Worm (Caenorhabditis elegans) whole organism, L3 larva: ENCODE data around the gene C03B1.9.
A peak's percentile ranks its signal among the peaks of the same experiment; 100 is the strongest.

Source experiments
- R02D3.7 ChIP-seq: fragments of 150-350 bp; optimal IDR thresholded peaks from 2 replicates; lab custom pipeline; 2014; ENCODE audit warnings: missing biosample characterization, missing genetic modification characterization
- aly-2 ChIP-seq: fragments of 150-350 bp; optimal IDR thresholded peaks from 2 replicates; lab custom pipeline; 2014; ENCODE audit warnings: missing biosample characterization, missing genetic modification characterization
- ama-1 ChIP-seq: fragments of 150-350 bp; optimal IDR thresholded peaks from 2 replicates; lab custom pipeline; 2018
- ceh-16 ChIP-seq: sonication (generic microtip); optimal IDR thresholded peaks from 2 replicates; lab custom pipeline; 2017; ENCODE audit warnings: missing biosample characterization, missing genetic modification characterization
- ceh-82 ChIP-seq: fragments of 150-350 bp; optimal IDR thresholded peaks from 2 replicates; lab custom pipeline; 2014; ENCODE audit warnings: missing biosample characterization, missing genetic modification characterization
- ceh-9 ChIP-seq: sonication (generic microtip); optimal IDR thresholded peaks from 2 replicates; lab custom pipeline; 2018; ENCODE audit warnings: missing biosample characterization, missing genetic modification characterization
- egl-5 ChIP-seq: fragments of 150-350 bp; optimal IDR thresholded peaks from 2 replicates; lab custom pipeline; 2017; ENCODE audit warnings: missing biosample characterization, missing genetic modification reagents, missing genetic modification characterization, inconsistent platforms
- elt-3 ChIP-seq, 3 experiments: fragments of 150-350 bp in 1 of 3; sonication (generic microtip) in 2 of 3; optimal IDR thresholded peaks; 2 replicates in 2 of 3; 4 replicates in 1 of 3; lab custom pipeline; 2014 to 2017; ENCODE audit warnings: missing biosample characterization in 3 of 3, missing genetic modification characterization in 3 of 3
- eor-1 ChIP-seq, 2 experiments: fragments of 150-350 bp; optimal IDR thresholded peaks; 2 replicates each; lab custom pipeline; 2014 to 2018; ENCODE audit warnings: missing biosample characterization in 2 of 2, missing genetic modification characterization in 2 of 2
- fkh-2 ChIP-seq: fragments of 150-350 bp; optimal IDR thresholded peaks from 2 replicates; lab custom pipeline; 2014; ENCODE audit warnings: missing biosample characterization, missing genetic modification reagents, missing genetic modification characterization
- fos-1 ChIP-seq: fragments of 150-350 bp; optimal IDR thresholded peaks from 2 replicates; lab custom pipeline; 2014; ENCODE audit warnings: missing biosample characterization, missing genetic modification characterization
- jun-1 ChIP-seq: fragments of 150-350 bp; optimal IDR thresholded peaks from 2 replicates; lab custom pipeline; 2014; ENCODE audit warnings: missing biosample characterization, missing genetic modification reagents, missing genetic modification characterization
- lin-15B ChIP-seq: fragments of 150-350 bp; optimal IDR thresholded peaks from 2 replicates; lab custom pipeline; 2014; ENCODE audit warnings: missing biosample characterization, missing genetic modification characterization
- lin-39 ChIP-seq: fragments of 150-350 bp; optimal IDR thresholded peaks from 2 replicates; lab custom pipeline; 2018; ENCODE audit warnings: missing biosample characterization, missing genetic modification reagents, missing genetic modification characterization
- mdl-1 ChIP-seq: fragments of 150-350 bp; optimal IDR thresholded peaks from 2 replicates; lab custom pipeline; 2014; ENCODE audit warnings: missing biosample characterization, missing genetic modification characterization
- nfya-1 ChIP-seq: sonication (generic microtip); optimal IDR thresholded peaks from 2 replicates; lab custom pipeline; 2017; ENCODE audit warnings: missing genetic modification characterization, mild to moderate bottlenecking, missing compliant biosample characterization, antibody characterized with exemption, moderate library complexity; ENCODE audit not compliant: insufficient read depth
- nhr-11 ChIP-seq: fragments of 150-350 bp; optimal IDR thresholded peaks from 2 replicates; lab custom pipeline; 2014; ENCODE audit warnings: missing biosample characterization, missing genetic modification characterization
- nhr-12 ChIP-seq: fragments of 150-350 bp; optimal IDR thresholded peaks from 2 replicates; lab custom pipeline; 2014; ENCODE audit warnings: missing biosample characterization, missing genetic modification characterization
- nhr-23 ChIP-seq: fragments of 150-350 bp; optimal IDR thresholded peaks from 2 replicates; lab custom pipeline; 2014; ENCODE audit warnings: missing biosample characterization, missing genetic modification reagents, missing genetic modification characterization
- nhr-28 ChIP-seq: fragments of 150-350 bp; optimal IDR thresholded peaks from 2 replicates; lab custom pipeline; 2014; ENCODE audit warnings: missing biosample characterization, missing genetic modification characterization
- nhr-43 ChIP-seq: sonication (generic microtip); optimal IDR thresholded peaks from 2 replicates; lab custom pipeline; 2016; ENCODE audit warnings: mild to moderate bottlenecking, missing genetic modification characterization, missing compliant biosample characterization; ENCODE audit not compliant: poor library complexity, severe bottlenecking
- nhr-76 ChIP-seq: fragments of 150-350 bp; sonication (generic microtip); optimal IDR thresholded peaks from 5 replicates; lab custom pipeline; 2014; ENCODE audit warnings: missing biosample characterization, missing genetic modification characterization
- nhr-77 ChIP-seq: fragments of 150-350 bp; optimal IDR thresholded peaks from 2 replicates; lab custom pipeline; 2014; ENCODE audit warnings: missing biosample characterization, missing genetic modification characterization
- pha-4 ChIP-seq: fragments of 150-350 bp; optimal IDR thresholded peaks from 2 replicates; lab custom pipeline; 2014; ENCODE audit warnings: missing biosample characterization, missing genetic modification reagents, missing genetic modification characterization
- pqm-1 ChIP-seq: fragments of 150-350 bp; optimal IDR thresholded peaks from 2 replicates; lab custom pipeline; 2017; ENCODE audit warnings: missing biosample characterization, missing genetic modification characterization, inconsistent platforms
- sea-2 ChIP-seq: fragments of 150-350 bp; sonication (generic microtip); optimal IDR thresholded peaks from 4 replicates; lab custom pipeline; 2014; ENCODE audit warnings: missing biosample characterization, missing genetic modification reagents, missing genetic modification characterization
- skn-1 ChIP-seq: fragments of 150-350 bp; optimal IDR thresholded peaks from 2 replicates; lab custom pipeline; 2014; ENCODE audit warnings: missing biosample characterization, missing genetic modification characterization
- snpc-4 ChIP-seq: fragments of 150-350 bp; optimal IDR thresholded peaks from 2 replicates; lab custom pipeline; 2014; ENCODE audit warnings: missing biosample characterization, missing genetic modification characterization
- tbx-2 ChIP-seq: sonication (generic microtip); optimal IDR thresholded peaks from 2 replicates; lab custom pipeline; 2016; ENCODE audit warnings: mild to moderate bottlenecking, missing genetic modification characterization, missing compliant biosample characterization
- unc-39 ChIP-seq: sonication (generic microtip); optimal IDR thresholded peaks from 4 replicates; lab custom pipeline; 2017; ENCODE audit warnings: missing biosample characterization, missing genetic modification characterization
- unc-62 ChIP-seq: fragments of 150-350 bp; sonication (generic microtip); optimal IDR thresholded peaks from 4 replicates; lab custom pipeline; 2014; ENCODE audit warnings: missing biosample characterization, missing genetic modification reagents, missing genetic modification characterization
- zag-1 ChIP-seq: fragments of 150-350 bp; optimal IDR thresholded peaks from 2 replicates; lab custom pipeline; 2014; ENCODE audit warnings: missing biosample characterization, missing genetic modification characterization
- ztf-11 ChIP-seq: fragments of 150-350 bp; optimal IDR thresholded peaks from 2 replicates; lab custom pipeline; 2014; ENCODE audit warnings: missing biosample characterization, missing genetic modification characterization
- ztf-4 ChIP-seq: fragments of 150-350 bp; optimal IDR thresholded peaks from 2 replicates; lab custom pipeline; 2014; ENCODE audit warnings: missing biosample characterization, missing genetic modification characterization

The C03B1.9 gene

ce11 chrX:6371192-6372116 lies 24.5 kb upstream of the C03B1.9 start (continued):
- TF ChIP-seq ceh-82 (tag; lab: Kevin White, UChicago) (peak; percentile 33), elt-3 (tag; optimal IDR thresholded peaks at IDR 0.05; lab: Kevin White, UChicago) (no peak), ceh-9 (tag; lab: Kevin White, UChicago) (no peak), nhr-77 (tag; lab: Kevin White, UChicago) (no peak), lin-15B (no peak), ztf-4 (tag; lab: Kevin White, UChicago) (no peak), lin-39 (tag; lab: Kevin White, UChicago) (peak; percentile 68), aly-2 (tag; lab: Kevin White, UChicago) (no peak), ceh-16 (tag; lab: Kevin White, UChicago) (no peak), jun-1 (peak; percentile 57), snpc-4 (tag; lab: Kevin White, UChicago) (no peak), pha-4 (peak; percentile 49), ztf-11 (tag; lab: Kevin White, UChicago) (no peak), sea-2 (no peak), nhr-12 (no peak), unc-62 (GFP tag; lab: Kevin White, UChicago) (no peak), mdl-1 (no peak), pqm-1 (tag; lab: Kevin White, UChicago) (peak; percentile 26), R02D3.7 (no peak)

- TF ChIP-seq pqm-1 (tag; lab: Kevin White, UChicago): no peak
- TF ChIP-seq nhr-11 (tag; lab: Kevin White, UChicago): no peak
- TF ChIP-seq fos-1: no peak
- TF ChIP-seq ztf-4 (tag; lab: Kevin White, UChicago): no peak
- TF ChIP-seq egl-5 (tag; lab: Kevin White, UChicago): no peak
- no peak for TF ChIP-seq eor-1 (tag; optimal IDR thresholded peaks at IDR 0.05; lab: Kevin White, UChicago)
- no peak for TF ChIP-seq nhr-76
Measured at ce11 chrX:6369717-6370116, 22.8 kb upstream of the C03B1.9 start, which contains the start of gene C03B1.2. Gene C03B1.2, plus strand, starts transcription at chrX:6370017.

- TF ChIP-seq skn-1 (tag; lab: Kevin White, UChicago): no peak
- TF ChIP-seq mdl-1: no peak
- no peak for TF ChIP-seq fkh-2 (tag; lab: Kevin White, UChicago)
- no peak for TF ChIP-seq unc-39 (tag; lab: Kevin White, UChicago)
- TF ChIP-seq pqm-1 (tag; lab: Kevin White, UChicago): no peak
- TF ChIP-seq snpc-4 (tag; lab: Kevin White, UChicago): no peak
- TF ChIP-seq fos-1: no peak
- TF ChIP-seq ceh-82 (tag; lab: Kevin White, UChicago): no peak
- TF ChIP-seq lin-39 (tag; lab: Kevin White, UChicago): no peak
- TF ChIP-seq nhr-43 (tag; lab: Kevin White, UChicago): no peak
- no peak for TF ChIP-seq ztf-4 (tag; lab: Kevin White, UChicago)
- TF ChIP-seq, all 47 proteins: peak for 0
Measured at ce11 chrX:6365715-6366114, 18.8 kb upstream of the C03B1.9 start, which contains the start of gene C03B1.3. Gene C03B1.3, plus strand, starts transcription at chrX:6366015.

ce11 chrX:6364196-6364595 lies 17.3 kb upstream of the C03B1.9 start, which contains the start of gene C03B1.4:
Gene C03B1.4, plus strand, starts transcription at chrX:6364496.
- TF ChIP-seq fos-1: no peak
- no peak for TF ChIP-seq nhr-76
- no peak for TF ChIP-seq nhr-28 (tag; lab: Kevin White, UChicago)
- TF ChIP-seq eor-1 (tag; optimal IDR thresholded peaks at IDR 0.05; lab: Kevin White, UChicago): no peak

- TF ChIP-seq ama-1 (lab: Kevin White, UChicago) (no peak), unc-62 (GFP tag; lab: Kevin White, UChicago) (no peak), snpc-4 (tag; lab: Kevin White, UChicago) (no peak), skn-1 (tag; lab: Kevin White, UChicago) (no peak), unc-39 (tag; lab: Kevin White, UChicago) (no peak), nfya-1 (tag; lab: Kevin White, UChicago) (no peak), zag-1 (tag; lab: Kevin White, UChicago) (no peak), nhr-23 (tag; lab: Kevin White, UChicago) (no peak), tbx-2 (tag; lab: Kevin White, UChicago) (no peak), ceh-82 (tag; lab: Kevin White, UChicago) (no peak), fkh-2 (tag; lab: Kevin White, UChicago) (no peak), nhr-76 (no peak), nhr-43 (tag; lab: Kevin White, UChicago) (no peak)
Measured at ce11 chrX:6360658-6361057, 13.7 kb upstream of the C03B1.9 start, which contains the start of gene C03B1.14. Gene C03B1.14, minus strand, starts transcription at chrX:6360758.
